Worm (Caenorhabditis elegans) whole organism, L4 larva: ENCODE measurements around the gene C16C10.4.

ENCODE experiments used
- F10B5.3 ChIP-seq: sonication (generic microtip); optimal IDR thresholded peaks from 2 replicates; lab custom pipeline; 2016; ENCODE audit warnings: mild to moderate bottlenecking, missing genetic modification characterization, missing compliant biosample characterization
- F37D6.2 ChIP-seq: sonication (generic microtip); optimal IDR thresholded peaks from 2 replicates; lab custom pipeline; 2016; ENCODE audit warnings: mild to moderate bottlenecking, missing genetic modification characterization, missing compliant biosample characterization
- F44E2.7 ChIP-seq: fragments of 200-800 bp; sonication (Bioruptor generic); IDR thresholded peaks from 2 replicates; pipeline ENCODE4 v2.1.2; 2022; ENCODE audit warnings: missing genetic modification characterization, missing compliant biosample characterization
- R02D3.7 ChIP-seq: fragments of 150-350 bp; sonication (generic microtip); optimal IDR thresholded peaks from 3 replicates; lab custom pipeline; 2014; ENCODE audit warnings: missing biosample characterization, missing genetic modification characterization
- Y105C5A.15 ChIP-seq: fragments of 200-800 bp; sonication (Bioruptor generic); IDR thresholded peaks from 2 replicates; pipeline ENCODE4 v1.3.6; 2022; ENCODE audit warnings: missing genetic modification characterization, missing compliant biosample characterization
- Y48G9A.11 ChIP-seq: fragments of 200-800 bp; sonication (Bioruptor generic); IDR thresholded peaks from 2 replicates; pipeline ENCODE4 v1.3.6; 2022; ENCODE audit warnings: missing genetic modification reagents, missing genetic modification characterization, missing compliant biosample characterization
- Y75B8A.6 ChIP-seq: fragments of 200-800 bp; sonication (Bioruptor generic); IDR thresholded peaks from 2 replicates; pipeline ENCODE4 v1.3.6; 2022; ENCODE audit warnings: missing genetic modification reagents, missing genetic modification characterization, missing compliant biosample characterization
- aly-2 ChIP-seq: sonication (generic microtip); optimal IDR thresholded peaks from 2 replicates; lab custom pipeline; 2018; ENCODE audit warnings: missing biosample characterization, missing genetic modification characterization
- arid-1 ChIP-seq: fragments of 200-800 bp; sonication (Bioruptor generic); conservative IDR thresholded peaks from 2 replicates; pipeline ENCODE4 v1.3.6; 2022; ENCODE audit warnings: missing genetic modification reagents, missing genetic modification characterization, missing compliant biosample characterization
- attf-4 ChIP-seq: sonication (generic microtip); optimal IDR thresholded peaks from 3 replicates; lab custom pipeline; 2017; ENCODE audit warnings: missing biosample characterization, missing genetic modification characterization
- ceh-32 ChIP-seq: sonication (generic microtip); optimal IDR thresholded peaks from 2 replicates; lab custom pipeline; 2016; ENCODE audit warnings: mild to moderate bottlenecking, missing genetic modification characterization, missing compliant biosample characterization; ENCODE audit not compliant: poor library complexity
- ceh-44 ChIP-seq: fragments of 200-800 bp; sonication (Bioruptor generic); IDR thresholded peaks from 2 replicates; pipeline ENCODE4 v1.3.6; 2022; ENCODE audit warnings: missing genetic modification reagents, missing genetic modification characterization, missing compliant biosample characterization
- ceh-62 ChIP-seq: sonication (generic microtip); optimal IDR thresholded peaks from 2 replicates; lab custom pipeline; 2017; ENCODE audit warnings: missing biosample characterization, missing genetic modification characterization
- ceh-82 ChIP-seq: sonication (generic microtip); optimal IDR thresholded peaks from 2 replicates; lab custom pipeline; 2017; ENCODE audit warnings: missing biosample characterization, missing genetic modification characterization
- ces-1 ChIP-seq: fragments of 150-350 bp; sonication (generic microtip); optimal IDR thresholded peaks from 4 replicates; lab custom pipeline; 2014; ENCODE audit warnings: missing biosample characterization, missing genetic modification reagents, missing genetic modification characterization
- ctbp-1 ChIP-seq: fragments of 200-800 bp; sonication (Bioruptor generic); IDR thresholded peaks from 2 replicates; pipeline ENCODE4 v1.3.6; 2022; ENCODE audit warnings: missing genetic modification reagents, missing genetic modification characterization, missing compliant biosample characterization
- daf-12 ChIP-seq: fragments of 150-350 bp; optimal IDR thresholded peaks from 2 replicates; lab custom pipeline; 2014; ENCODE audit warnings: missing biosample characterization, missing genetic modification reagents, missing genetic modification characterization
- daf-16 ChIP-seq, 3 experiments: sonication (generic microtip); optimal IDR thresholded peaks; 2 replicates each; lab custom pipeline; 2016 to 2017; ENCODE audit warnings: missing genetic modification characterization in 3 of 3, missing genetic modification reagents in 3 of 3, mild to moderate bottlenecking in 2 of 3, missing compliant biosample characterization in 2 of 3, missing biosample characterization in 1 of 3, moderate library complexity in 1 of 3
- daf-19 ChIP-seq: fragments of 200-800 bp; sonication (Bioruptor generic); conservative IDR thresholded peaks from 2 replicates; pipeline ENCODE4 v1.3.6; 2022; ENCODE audit warnings: missing genetic modification characterization, missing compliant biosample characterization
- dmd-8 ChIP-seq: fragments of 200-800 bp; sonication (Bioruptor generic); IDR thresholded peaks from 2 replicates; pipeline ENCODE4 v1.3.6; 2022; ENCODE audit warnings: missing genetic modification characterization, missing compliant biosample characterization
- dpl-1 ChIP-seq: fragments of 150-350 bp; optimal IDR thresholded peaks from 2 replicates; lab custom pipeline; 2014; ENCODE audit warnings: missing biosample characterization, missing genetic modification reagents, missing genetic modification characterization
- duxl-1 ChIP-seq: sonication (generic microtip); optimal IDR thresholded peaks from 2 replicates; lab custom pipeline; 2016; ENCODE audit warnings: mild to moderate bottlenecking, missing genetic modification characterization, moderate library complexity, missing compliant biosample characterization; ENCODE audit not compliant: poor library complexity
- fkh-10 ChIP-seq: fragments of 150-350 bp; optimal IDR thresholded peaks from 2 replicates; lab custom pipeline; 2014; ENCODE audit warnings: missing biosample characterization, missing genetic modification reagents, missing genetic modification characterization
- gei-8 ChIP-seq: fragments of 200-800 bp; sonication (Bioruptor generic); optimal IDR thresholded peaks from 2 replicates; lab custom pipeline; 2018; ENCODE audit warnings: mild to moderate bottlenecking, missing genetic modification characterization, missing compliant biosample characterization
- hif-1 ChIP-seq, 2 experiments: sonication (generic microtip); optimal IDR thresholded peaks; 2 replicates each; lab custom pipeline; 2016 to 2017; ENCODE audit warnings: missing compliant biosample characterization in 2 of 2, missing genetic modification characterization in 2 of 2, missing genetic modification reagents in 2 of 2, missing genotype in 2 of 2, mild to moderate bottlenecking in 1 of 2
- lin-13 ChIP-seq: fragments of 150-350 bp; optimal IDR thresholded peaks from 2 replicates; lab custom pipeline; 2014; ENCODE audit warnings: missing biosample characterization, missing genetic modification reagents, missing genetic modification characterization
- lin-38 ChIP-seq: fragments of 200-800 bp; sonication (Bioruptor generic); IDR thresholded peaks from 2 replicates; pipeline ENCODE4 v1.3.6; 2022; ENCODE audit warnings: missing genetic modification reagents, missing genetic modification characterization, missing compliant biosample characterization
- lin-39 ChIP-seq: fragments of 150-350 bp; optimal IDR thresholded peaks from 2 replicates; lab custom pipeline; 2014; ENCODE audit warnings: missing biosample characterization, missing genetic modification reagents, missing genetic modification characterization
- madf-5 ChIP-seq, 2 experiments: fragments of 200-800 bp; sonication (Bioruptor generic); IDR thresholded peaks; 2 replicates each; pipeline ENCODE4 v1.3.6; 2022; ENCODE audit warnings: missing compliant biosample characterization in 2 of 2, missing genetic modification characterization in 2 of 2
- madf-9 ChIP-seq: fragments of 200-800 bp; sonication (Bioruptor generic); conservative IDR thresholded peaks from 2 replicates; pipeline ENCODE4 v1.3.6; 2022; ENCODE audit warnings: missing genetic modification reagents, missing genetic modification characterization, missing compliant biosample characterization
- mxl-3 ChIP-seq: fragments of 200-800 bp; sonication (Bioruptor generic); optimal IDR thresholded peaks from 2 replicates; lab custom pipeline; 2018; ENCODE audit warnings: mild to moderate bottlenecking, missing genetic modification characterization, missing compliant biosample characterization
- nhr-102 ChIP-seq: sonication (generic microtip); optimal IDR thresholded peaks from 2 replicates; lab custom pipeline; 2016; ENCODE audit warnings: mild to moderate bottlenecking, missing genetic modification characterization, moderate library complexity, missing compliant biosample characterization
- nhr-111 ChIP-seq: fragments of 200-800 bp; sonication (Bioruptor generic); optimal IDR thresholded peaks from 2 replicates; lab custom pipeline; 2018; ENCODE audit warnings: mild to moderate bottlenecking, missing genetic modification characterization, missing compliant biosample characterization
- nhr-41 ChIP-seq: fragments of 200-800 bp; sonication (Bioruptor generic); IDR thresholded peaks from 2 replicates; pipeline ENCODE4 v1.3.6; 2022; ENCODE audit warnings: missing genetic modification reagents, missing genetic modification characterization, missing compliant biosample characterization
- nhr-48 ChIP-seq: sonication (generic microtip); optimal IDR thresholded peaks from 2 replicates; lab custom pipeline; 2016; ENCODE audit warnings: mild to moderate bottlenecking, missing genetic modification characterization, missing compliant biosample characterization
- nhr-6 ChIP-seq: fragments of 150-350 bp; optimal IDR thresholded peaks from 2 replicates; lab custom pipeline; 2014; ENCODE audit warnings: missing biosample characterization, missing genetic modification characterization
- nhr-77 ChIP-seq: fragments of 150-350 bp; optimal IDR thresholded peaks from 2 replicates; lab custom pipeline; 2014; ENCODE audit warnings: missing biosample characterization, missing genetic modification characterization
- pha-4 ChIP-seq, 2 experiments: fragments of 150-350 bp in 1 of 2; fragments of 200-800 bp in 1 of 2; sonication (Bioruptor generic) in 1 of 2; IDR thresholded peaks in 1 of 2; optimal IDR thresholded peaks in 1 of 2; 2 replicates each; pipeline versions ENCODE4 v1.3.6 to Lab custom; 2014 to 2022; ENCODE audit warnings: missing genetic modification characterization in 2 of 2, missing genetic modification reagents in 2 of 2, missing biosample characterization in 1 of 2, missing compliant biosample characterization in 1 of 2
- php-3 ChIP-seq: fragments of 200-800 bp; sonication (Bioruptor generic); IDR thresholded peaks from 2 replicates; pipeline ENCODE4 v1.3.6; 2022; ENCODE audit warnings: missing genetic modification reagents, missing genetic modification characterization, missing compliant biosample characterization
- pqm-1 ChIP-seq: sonication (generic microtip); optimal IDR thresholded peaks from 2 replicates; lab custom pipeline; 2017; ENCODE audit warnings: missing biosample characterization, missing genetic modification characterization
- set-16 ChIP-seq: fragments of 200-800 bp; sonication (Bioruptor generic); IDR thresholded peaks from 2 replicates; pipeline ENCODE4 v1.3.6; 2022; ENCODE audit warnings: missing genetic modification reagents, missing genetic modification characterization, missing compliant biosample characterization
- snpc-1.2 ChIP-seq: fragments of 200-800 bp; sonication (Bioruptor generic); IDR thresholded peaks from 2 replicates; pipeline ENCODE4 v1.3.6; 2022; ENCODE audit warnings: missing genetic modification reagents, missing genetic modification characterization, missing compliant biosample characterization
- snpc-4 ChIP-seq: fragments of 150-350 bp; optimal IDR thresholded peaks from 2 replicates; lab custom pipeline; 2014; ENCODE audit warnings: missing biosample characterization, missing genetic modification characterization
- unc-39 ChIP-seq: sonication (generic microtip); optimal IDR thresholded peaks from 2 replicates; lab custom pipeline; 2017; ENCODE audit warnings: missing biosample characterization, missing genetic modification characterization
- vab-7 ChIP-seq: fragments of 200-800 bp; sonication (Bioruptor generic); IDR thresholded peaks from 2 replicates; pipeline ENCODE4 v1.3.6; 2022; ENCODE audit warnings: missing genetic modification reagents, missing genetic modification characterization, missing compliant biosample characterization
- zfp-2 ChIP-seq: sonication (generic microtip); optimal IDR thresholded peaks from 2 replicates; lab custom pipeline; 2016; ENCODE audit warnings: mild to moderate bottlenecking, missing genetic modification characterization, missing compliant biosample characterization
- zfp-3 ChIP-seq: fragments of 200-800 bp; sonication (Bioruptor generic); conservative IDR thresholded peaks from 2 replicates; pipeline ENCODE4 v1.3.6; 2022; ENCODE audit warnings: missing genetic modification reagents, missing genetic modification characterization, missing compliant biosample characterization
- zip-11 ChIP-seq: fragments of 200-800 bp; sonication (Bioruptor generic); IDR thresholded peaks from 2 replicates; pipeline ENCODE4 v1.3.6; 2022; ENCODE audit warnings: missing genetic modification characterization, missing compliant biosample characterization
- ztf-7 ChIP-seq: fragments of 150-350 bp; optimal IDR thresholded peaks from 2 replicates; lab custom pipeline; 2014; ENCODE audit warnings: missing biosample characterization, missing genetic modification characterization

The C16C10.4 gene

DNA sequence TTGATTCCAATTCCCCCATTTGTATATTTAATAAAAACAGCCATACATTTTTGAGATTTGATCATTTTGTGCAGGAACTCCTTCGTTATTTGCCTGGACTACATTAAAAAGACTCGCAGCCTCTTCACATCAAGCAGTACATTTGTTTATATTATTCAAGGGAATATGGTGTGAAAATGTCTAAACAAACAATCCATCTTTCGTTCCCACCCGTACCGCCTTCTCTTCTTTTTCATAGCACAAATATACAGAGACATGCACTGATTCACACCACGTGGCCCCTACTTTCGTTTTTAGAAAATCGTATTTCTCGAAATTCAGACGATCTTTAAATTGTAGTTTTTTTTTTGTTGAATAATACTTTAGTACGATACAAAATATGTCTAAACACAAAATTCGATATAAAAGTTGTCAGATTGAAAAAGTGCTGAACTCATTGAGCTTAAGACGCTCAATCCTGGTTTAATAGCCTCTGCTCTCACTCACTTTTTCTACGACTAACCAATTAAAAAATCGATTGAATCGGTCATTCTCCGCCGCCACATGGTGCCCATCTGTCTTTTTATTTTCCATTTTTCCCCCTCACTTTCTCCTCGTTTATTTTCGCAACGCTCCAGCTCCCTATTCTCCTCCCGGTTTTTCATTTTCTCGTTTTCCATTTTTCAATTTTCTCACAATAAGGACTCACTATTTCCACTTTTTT, 24.3 kb downstream of the C16C10.4 start:
- TF ChIP-seq daf-12 (no peak), pha-4 (GFP tag; IDR thresholded peaks at IDR 0.05; lab: Robert Waterston, UW) (peak; percentile 67; the same call in 1 of the 2 replicates), pha-4 (tag; optimal IDR thresholded peaks at IDR 0.05; lab: Kevin White, UChicago) (peak; percentile 7), lin-39 (no peak), ceh-82 (tag; lab: Kevin White, UChicago) (no peak), attf-4 (tag; lab: Kevin White, UChicago) (peak; percentile 69), Y105C5A.15 (GFP tag; lab: Robert Waterston, UW) (peak; percentile 66; the same call in 1 of the 2 replicates), F37D6.2 (tag; lab: Kevin White, UChicago) (peak; percentile 45), zfp-3 (GFP tag; lab: Robert Waterston, UW) (peak; percentile 95), lin-38 (GFP tag; lab: Robert Waterston, UW) (peak; percentile 67), mxl-3 (GFP tag; lab: Kevin White, UChicago) (peak; percentile 43), dmd-8 (0 out of 2 replicates have a peak, but pooled peaks have one; percentile 36), dpl-1 (GFP tag; lab: Kevin White, UChicago) (no peak), gei-8 (GFP tag; lab: Kevin White, UChicago) (peak; percentile 15), ceh-32 (tag; lab: Kevin White, UChicago) (no peak), madf-5 (GFP tag; IDR thresholded peaks at IDR 0.05; lab: Robert Waterston, UW) (no peak), ctbp-1 (GFP tag; lab: Robert Waterston, UW) (peak; percentile 81), daf-19 (GFP tag; lab: Robert Waterston, UW) (peak; percentile 82), duxl-1 (peak; percentile 42), lin-13 (GFP tag; lab: Kevin White, UChicago) (peak; percentile 26), zip-11 (GFP tag; lab: Robert Waterston, UW) (no peak), aly-2 (tag; lab: Kevin White, UChicago) (no peak), R02D3.7 (tag; lab: Kevin White, UChicago) (no peak), nhr-41 (GFP tag; lab: Robert Waterston, UW) (no peak; the same call in 1 of the 2 replicates), nhr-111 (GFP tag; lab: Kevin White, UChicago) (peak; percentile 80), hif-1 (tag; optimal IDR thresholded peaks at IDR 0.05; lab: Kevin White, UChicago) (peak in 1 of 2 experiments; percentile 63), set-16 (no peak), vab-7 (GFP tag; lab: Robert Waterston, UW) (no peak), Y75B8A.6 (peak; percentile 56; the same call in 1 of the 2 replicates), fkh-10 (GFP tag; lab: Kevin White, UChicago) (no peak), F44E2.7 (GFP tag; lab: Robert Waterston, UW) (peak; percentile 64; the same call in 1 of the 2 replicates), unc-39 (tag; lab: Kevin White, UChicago) (no peak), nhr-77 (tag; lab: Kevin White, UChicago) (no peak), F10B5.3 (tag; lab: Kevin White, UChicago) (peak; percentile 68), ztf-7 (tag; lab: Kevin White, UChicago) (no peak), daf-16 (GFP tag; optimal IDR thresholded peaks at IDR 0.05; lab: Kevin White, UChicago) (peak; percentile 33 to 62), daf-16 (tag; optimal IDR thresholded peaks at IDR 0.05; lab: Kevin White, UChicago) (peak; percentile 59), madf-9 (GFP tag; lab: Robert Waterston, UW) (0 out of 2 replicates have a peak, but pooled peaks have one; percentile 16), php-3 (GFP tag; lab: Robert Waterston, UW) (peak; percentile 36), Y48G9A.11 (GFP tag; lab: Robert Waterston, UW) (peak; percentile 77), nhr-48 (tag; lab: Kevin White, UChicago) (peak; percentile 23), ceh-62 (no peak), nhr-102 (tag; lab: Kevin White, UChicago) (peak; percentile 90), ces-1 (GFP tag; lab: Kevin White, UChicago) (peak; percentile 38), snpc-1.2 (GFP tag; lab: Robert Waterston, UW) (peak; percentile 71), arid-1 (GFP tag; lab: Robert Waterston, UW) (peak; percentile 84), zfp-2 (tag; lab: Kevin White, UChicago) (no peak), nhr-6 (tag; lab: Kevin White, UChicago) (peak; percentile 34), pqm-1 (peak; percentile 11), ceh-44 (GFP tag; lab: Robert Waterston, UW) (no peak), snpc-4 (tag; lab: Kevin White, UChicago) (no peak)
